Fruit fly (Drosophila melanogaster) whole organism, embryonic: ENCODE measurements around the gene MtnB.

Experiments
- CG11723 ChIP-seq: fragments of 200-800 bp; sonication (Bioruptor generic); optimal IDR thresholded peaks from 2 replicates; lab custom pipeline; 2017; ENCODE audit warnings: missing biosample characterization, mild to moderate bottlenecking, missing genetic modification characterization
- CG1647 ChIP-seq: fragments of 200-800 bp; sonication (Bioruptor generic); optimal IDR thresholded peaks from 3 replicates; lab custom pipeline; 2016; ENCODE audit warnings: missing biosample characterization, missing genetic modification characterization
- CG16779 ChIP-seq: fragments of 200-800 bp; sonication (Bioruptor generic); IDR thresholded peaks from 2 replicates; pipeline ENCODE4 v1.3.6; 2022; ENCODE audit warnings: missing biosample characterization, missing genetic modification characterization
- CG7745 ChIP-seq: fragments of 200-800 bp; sonication (Bioruptor generic); optimal IDR thresholded peaks from 2 replicates; lab custom pipeline; 2018; ENCODE audit warnings: missing biosample characterization, mild to moderate bottlenecking, missing genetic modification characterization, moderate library complexity
- CG9817 ChIP-seq: fragments of 200-800 bp; sonication (Bioruptor generic); optimal IDR thresholded peaks from 2 replicates; lab custom pipeline; 2018; ENCODE audit warnings: missing biosample characterization, mild to moderate bottlenecking, missing genetic modification characterization, moderate library complexity
- NK7.1 ChIP-seq: fragments of 200-800 bp; sonication (Bioruptor generic); optimal IDR thresholded peaks from 3 replicates; lab custom pipeline; 2016; ENCODE audit warnings: missing biosample characterization, missing genetic modification characterization
- croc ChIP-seq: fragments of 200-800 bp; sonication (Bioruptor generic); conservative IDR thresholded peaks from 3 replicates; pipeline ENCODE4 v1.3.6; 2022; ENCODE audit warnings: missing biosample characterization, missing genetic modification characterization
- fd102C ChIP-seq: fragments of 200-800 bp; sonication (Bioruptor generic); optimal IDR thresholded peaks from 2 replicates; lab custom pipeline; 2018; ENCODE audit warnings: missing biosample characterization, mild to moderate bottlenecking, missing genetic modification characterization, moderate library complexity
- fd96Cb ChIP-seq: fragments of 200-800 bp; sonication (Bioruptor generic); optimal IDR thresholded peaks from 2 replicates; lab custom pipeline; 2018; ENCODE audit warnings: missing biosample characterization, mild to moderate bottlenecking, missing genetic modification characterization, moderate library complexity
- psq ChIP-seq: fragments of 200-800 bp; sonication (Bioruptor generic); optimal IDR thresholded peaks from 2 replicates; lab custom pipeline; 2017; ENCODE audit warnings: missing biosample characterization, missing genetic modification characterization

DNA sequence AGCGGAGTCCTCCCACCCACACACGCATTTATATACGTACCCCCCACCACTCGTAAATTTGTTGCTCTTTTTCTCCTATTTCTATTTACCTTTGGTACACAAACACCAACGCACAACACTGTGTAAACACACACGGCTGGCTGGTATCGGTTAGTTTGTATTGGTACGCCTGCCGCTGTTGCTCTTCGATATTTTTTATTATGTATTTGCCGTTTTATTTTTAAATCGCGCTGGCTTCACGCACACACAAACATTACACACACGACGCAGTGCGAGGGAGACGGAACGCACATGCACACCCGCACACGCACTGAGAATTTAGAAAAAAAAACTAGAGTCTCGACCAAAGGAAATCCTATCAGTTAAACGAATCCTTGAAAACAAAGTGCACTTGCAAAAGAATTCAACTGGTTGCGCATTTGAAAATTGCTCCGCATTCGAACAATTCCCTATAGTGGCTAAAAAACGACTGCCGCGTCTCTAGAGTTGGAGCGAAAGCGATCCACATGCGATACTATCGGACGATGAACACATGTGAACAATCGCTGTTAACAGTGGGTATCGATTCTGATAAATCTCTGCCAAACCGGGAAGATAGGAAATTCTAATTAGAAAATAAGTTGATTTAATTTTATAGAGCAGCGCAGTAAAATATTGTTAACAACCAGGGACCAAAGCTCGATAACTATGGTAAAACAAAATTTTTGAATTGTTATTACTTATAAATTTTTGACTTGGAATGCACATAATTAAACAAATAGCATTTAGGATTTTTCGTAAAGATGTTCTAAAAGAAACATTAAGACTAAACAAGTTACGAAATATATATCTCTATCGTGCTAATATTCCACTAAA, 47.3 kb upstream of the MtnB start:
- TF ChIP-seq CG11723 (GFP tag; lab: Kevin White, UChicago) = peak; percentile 84
- TF ChIP-seq NK7.1 (GFP tag; lab: Kevin White, UChicago) = peak; percentile 4
- peak; percentile 49 for TF ChIP-seq CG9817 (tag; lab: Kevin White, UChicago)
- peak; percentile 23 for TF ChIP-seq CG1647 (GFP tag; lab: Kevin White, UChicago)
- TF ChIP-seq CG16779 (GFP tag; lab: Robert Waterston, UW) = no peak
- peak; percentile 84 for TF ChIP-seq CG7745
- TF ChIP-seq fd102C (GFP tag; lab: Kevin White, UChicago) = peak; percentile 98
- no peak for TF ChIP-seq psq (GFP tag; lab: Kevin White, UChicago)
- TF ChIP-seq fd96Cb (tag; lab: Kevin White, UChicago) = no peak
- no peak for TF ChIP-seq croc (GFP tag; lab: Robert Waterston, UW)
